Fruit fly (Drosophila melanogaster) S2 (cell line): Measurements from ENCODE around the gene CG14397.

Experiments
- CG8478 ChIP-seq: fragments of >200 bp; optimal IDR thresholded peaks from 2 replicates; lab custom pipeline; 2018
- CTCF ChIP-seq, 2 experiments: fragments of >200 bp; optimal IDR thresholded peaks; 2 replicates each; lab custom pipeline; 2018

DNA sequence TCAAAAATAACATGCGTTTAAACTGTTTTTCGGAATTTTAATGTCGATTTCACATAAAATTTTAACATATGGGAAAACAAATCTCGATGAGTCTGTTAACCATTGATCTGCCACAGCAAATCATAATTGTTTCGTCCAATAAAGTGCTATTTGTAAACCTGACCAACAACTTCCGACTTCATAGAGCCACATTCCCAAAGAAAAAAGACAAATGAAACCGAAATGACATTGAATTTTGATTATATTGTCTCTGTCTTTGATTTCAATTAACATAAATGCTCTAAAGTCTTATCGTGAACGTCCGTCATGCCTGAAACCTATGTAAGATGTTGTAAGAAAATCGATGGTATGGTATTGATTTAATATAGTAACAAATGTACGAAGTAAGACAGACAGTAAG lies 17.7 kb upstream of the CG14397 start:
- TF ChIP-seq CTCF (optimal IDR thresholded peaks at IDR 0.05; lab: Kevin White, UChicago) (no peak), CG8478 (no peak)
